Worm (Caenorhabditis elegans): ENCODE results near the gene F25B5.6.

DNA sequence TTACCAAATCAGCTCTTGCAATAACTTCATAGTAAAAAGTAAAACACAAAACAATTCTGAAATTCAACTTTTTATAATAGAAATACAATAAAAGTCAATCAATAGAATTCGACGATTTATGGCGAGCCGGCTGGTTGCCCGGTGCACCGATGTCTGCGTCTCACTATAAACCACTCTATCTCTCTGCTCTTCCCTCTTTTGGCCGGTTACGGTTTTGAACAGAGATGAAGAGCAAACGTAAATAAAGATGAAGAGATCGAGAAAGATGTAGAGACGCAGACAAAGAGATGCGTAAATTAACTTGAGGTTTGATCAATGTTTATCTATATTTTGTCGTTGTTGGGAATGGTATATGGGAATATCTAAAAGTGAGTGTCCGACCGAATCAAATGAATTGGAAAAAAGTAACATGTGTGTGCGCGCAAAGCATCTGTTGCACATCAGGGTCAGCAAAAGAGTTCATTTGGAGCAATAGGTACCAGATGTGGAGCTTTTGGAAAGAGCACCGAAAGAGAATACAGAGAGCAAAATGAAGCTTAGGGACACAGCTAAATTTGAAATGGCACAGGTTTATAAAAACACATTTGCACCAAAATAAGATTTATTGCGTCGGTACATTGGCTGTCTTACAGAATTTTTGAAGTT, 31.9 kb upstream of the F25B5.6 start:
- TF ChIP-seq cog-1 (tag; optimal IDR thresholded peaks at IDR 0.05) = no peak
- TF ChIP-seq klf-2 (GFP tag; conservative IDR thresholded peaks at IDR 0.05) = no peak
- no peak for TF ChIP-seq ref-1 (GFP tag; conservative IDR thresholded peaks at IDR 0.05)
- TF ChIP-seq flt-1 (GFP tag; IDR thresholded peaks at IDR 0.05) = no peak
- no peak for TF ChIP-seq med-1 (GFP tag; optimal IDR thresholded peaks at IDR 0.05; ENCODE audit: insufficient read depth)
- TF ChIP-seq tab-1 (GFP tag; IDR thresholded peaks at IDR 0.05) = no peak
- TF ChIP-seq T22C8.4 (GFP tag; IDR thresholded peaks at IDR 0.05) = no peak
- TF ChIP-seq ztf-29 (GFP tag; IDR thresholded peaks at IDR 0.05) = no peak
- TF ChIP-seq ztf-23 (GFP tag; IDR thresholded peaks at IDR 0.05) = no peak

Data from whole organism, midembryonic.